Fruit fly (Drosophila melanogaster): ENCODE measurements around the gene CG43732.

The CG43732 gene

dm6 chr3R:19023862-19024261 is 73.9 kb downstream of the CG43732 start, which contains the start of the genes CG6005 and CG14286 (continued):
- TF ChIP-seq cad (GFP tag; optimal IDR thresholded peaks at IDR 0.05) (no peak), odd (GFP tag; optimal IDR thresholded peaks at IDR 0.05) (no peak), gsb (GFP tag; IDR thresholded peaks at IDR 0.05) (0 out of 2 replicates have a peak, but pooled peaks have one; percentile 27), hbn (GFP tag; IDR thresholded peaks at IDR 0.05; ENCODE audit: partially characterized antibody) (peak; percentile 80), row (GFP tag; IDR thresholded peaks at IDR 0.05) (peak; percentile 53; the same call in 2 of the 3 replicates), HLH3B (GFP tag; IDR thresholded peaks at IDR 0.05) (peak; percentile 37; the same call in 1 of the 2 replicates), CG9876 (GFP tag; optimal IDR thresholded peaks at IDR 0.05) (peak; percentile 2), CG10979 (tag; optimal IDR thresholded peaks at IDR 0.05) (no peak), CG31224 (GFP tag; IDR thresholded peaks at IDR 0.05) (peak; percentile 59; the same call in 1 of the 2 replicates), fru (optimal IDR thresholded peaks at IDR 0.05) (no peak), Neu2 (GFP tag; optimal IDR thresholded peaks at IDR 0.05; ENCODE audit: borderline replicate concordance) (no peak), Ets97D (GFP tag; optimal IDR thresholded peaks at IDR 0.05) (peak; percentile 50), CG17361 (GFP tag; IDR thresholded peaks at IDR 0.05) (no peak), Chrac-16 (GFP tag; optimal IDR thresholded peaks at IDR 0.05) (peak; percentile 67), klu (GFP tag; IDR thresholded peaks at IDR 0.05) (no peak), CG3726 (GFP tag; IDR thresholded peaks at IDR 0.05) (no peak), CG31441 (GFP tag; IDR thresholded peaks at IDR 0.05) (0 out of 2 replicates have a peak, but pooled peaks have one; percentile 30), vfl (GFP tag; optimal IDR thresholded peaks at IDR 0.05) (peak; percentile 27), NC2β (GFP tag; optimal IDR thresholded peaks at IDR 0.05) (peak; percentile 38), CoRest (tag; optimal IDR thresholded peaks at IDR 0.05) (peak; percentile 34), E2f1 (GFP tag; IDR thresholded peaks at IDR 0.05) (peak; percentile 53), CG34376 (GFP tag; optimal IDR thresholded peaks at IDR 0.05) (peak; percentile 17), sob (GFP tag; IDR thresholded peaks at IDR 0.05) (peak; percentile 83), CG6813 (GFP tag; optimal IDR thresholded peaks at IDR 0.05) (no peak), cas (GFP tag; IDR thresholded peaks at IDR 0.05) (peak; percentile 49; the same call in 1 of the 2 replicates), GATAe (GFP tag; conservative IDR thresholded peaks at IDR 0.05) (no peak), MESR4 (GFP tag; optimal IDR thresholded peaks at IDR 0.05) (peak; percentile 78), CG8089 (GFP tag; optimal IDR thresholded peaks at IDR 0.05) (peak; percentile 52), gt (GFP tag; IDR thresholded peaks at IDR 0.05) (no peak), tin (GFP tag; optimal IDR thresholded peaks at IDR 0.05) (peak; percentile 36), CrebB (tag; optimal IDR thresholded peaks at IDR 0.05) (no peak), CG17829 (tag; optimal IDR thresholded peaks at IDR 0.05) (peak; percentile 26), CG2678 (tag; optimal IDR thresholded peaks at IDR 0.05) (peak; percentile 36), Bgb (GFP tag; IDR thresholded peaks at IDR 0.05; ENCODE audit: partially characterized antibody) (peak; percentile 85), CG16779 (GFP tag; IDR thresholded peaks at IDR 0.05) (peak; percentile 79), bab2 (GFP tag; optimal IDR thresholded peaks at IDR 0.05) (peak; percentile 69), CG6272 (GFP tag; IDR thresholded peaks at IDR 0.05) (peak; percentile 54; the same call in 1 of the 2 replicates), nom (GFP tag; optimal IDR thresholded peaks at IDR 0.05) (no peak), pb (GFP tag; optimal IDR thresholded peaks at IDR 0.05) (no peak), CG13894 (tag; optimal IDR thresholded peaks at IDR 0.05) (no peak), Nf-YC (tag; optimal IDR thresholded peaks at IDR 0.05) (peak; percentile 34), pan (optimal IDR thresholded peaks at IDR 0.05) (no peak), pan (GFP tag; optimal IDR thresholded peaks at IDR 0.05 in 1 of 2, IDR thresholded peaks at IDR 0.05 in 1 of 2) (peak in 1 of 2 experiments; percentile 75), Lpt (GFP tag; optimal IDR thresholded peaks at IDR 0.05) (no peak), crc (GFP tag; optimal IDR thresholded peaks at IDR 0.05) (no peak), Fer1 (GFP tag; optimal IDR thresholded peaks at IDR 0.05) (no peak), CG30403 (GFP tag; optimal IDR thresholded peaks at IDR 0.05) (peak; percentile 67), CG12219 (GFP tag; optimal IDR thresholded peaks at IDR 0.05) (no peak), lmd (GFP tag; IDR thresholded peaks at IDR 0.05) (peak; percentile 58; the same call in 1 of the 2 replicates), sisA (GFP tag; IDR thresholded peaks at IDR 0.05) (peak; percentile 70), jumu (GFP tag; optimal IDR thresholded peaks at IDR 0.05) (peak; percentile 51), sens (GFP tag) (peak; percentile 68), lilli (GFP tag; optimal IDR thresholded peaks at IDR 0.05) (peak; percentile 84)
